Fruit fly (Drosophila melanogaster) whole organism: ENCODE measurements around the gene Ccp84Ag.

Experiments
- CG8478 ChIP-seq: fragments of >200 bp; optimal IDR thresholded peaks from 2 replicates; lab custom pipeline; 2018; ENCODE audit warnings: inconsistent platforms
- Dll ChIP-seq: fragments of >200 bp; optimal IDR thresholded peaks from 2 replicates; lab custom pipeline; 2017
- psq ChIP-seq: fragments of >200 bp; optimal IDR thresholded peaks from 2 replicates; lab custom pipeline; 2017

- no peak for TF ChIP-seq CG8478 (lab: Kevin White, UChicago)
- TF ChIP-seq psq, result no peak
- TF ChIP-seq Dll, result no peak
Observed at dm6 chr3R:6686428-6686827, at the start of gene Ccp84Ag.
